Worm (Caenorhabditis elegans) whole organism, early embryonic: ENCODE results near the gene F14F9.8.

Experiments
- ama-1 ChIP-seq: fragments of 150-350 bp; optimal IDR thresholded peaks from 2 replicates; lab custom pipeline; 2014
- ets-7 ChIP-seq: sonication (generic microtip); optimal IDR thresholded peaks from 2 replicates; lab custom pipeline; 2016; ENCODE audit warnings: missing genotype, missing genetic modification characterization, missing compliant biosample characterization

ce11 chrV:5107816-5108215, 22.3 kb upstream of the F14F9.8 start, which contains the start of gene srab-3:
- TF ChIP-seq ets-7 (no peak), ama-1 (lab: Kevin White, UChicago) (no peak)
